Fruit fly (Drosophila melanogaster) whole organism, embryonic: ENCODE data around the gene klg.
A peak's percentile ranks its signal among the peaks of the same experiment; 100 is the strongest.

Source experiments
- Blimp-1 ChIP-seq: fragments of 200-800 bp; sonication (Bioruptor generic); optimal IDR thresholded peaks from 3 replicates; lab custom pipeline; 2018; ENCODE audit warnings: missing biosample characterization, missing genetic modification characterization, mild to moderate bottlenecking, moderate library complexity, missing genetic modification reagents
- CG10462 ChIP-seq: fragments of 200-800 bp; sonication (Bioruptor generic); optimal IDR thresholded peaks from 2 replicates; lab custom pipeline; 2016; ENCODE audit warnings: missing biosample characterization, missing genetic modification characterization
- CG11398 ChIP-seq: fragments of 200-800 bp; sonication (Bioruptor generic); optimal IDR thresholded peaks from 2 replicates; lab custom pipeline; 2016; ENCODE audit warnings: missing biosample characterization, missing genetic modification characterization
- CG12659 ChIP-seq: fragments of 200-800 bp; sonication (Bioruptor generic); optimal IDR thresholded peaks from 3 replicates; lab custom pipeline; 2017; ENCODE audit warnings: mild to moderate bottlenecking, missing biosample characterization, missing genetic modification reagents, missing genetic modification characterization
- CG13624 ChIP-seq: fragments of 200-800 bp; sonication (Bioruptor generic); optimal IDR thresholded peaks from 2 replicates; lab custom pipeline; 2016; ENCODE audit warnings: missing biosample characterization, missing genetic modification characterization
- CG13894 ChIP-seq: fragments of 200-800 bp; sonication (Bioruptor generic); optimal IDR thresholded peaks from 3 replicates; lab custom pipeline; 2018; ENCODE audit warnings: missing biosample characterization, mild to moderate bottlenecking, missing genetic modification characterization, moderate library complexity
- CG16815 ChIP-seq: fragments of 200-800 bp; sonication (Bioruptor generic); optimal IDR thresholded peaks from 3 replicates; lab custom pipeline; 2017; ENCODE audit warnings: missing biosample characterization, mild to moderate bottlenecking, missing genetic modification characterization
- CG17912 ChIP-seq: fragments of 200-800 bp; sonication (Bioruptor generic); optimal IDR thresholded peaks from 2 replicates; lab custom pipeline; 2018; ENCODE audit warnings: missing biosample characterization, mild to moderate bottlenecking, missing genetic modification characterization
- CG18599 ChIP-seq: fragments of 200-800 bp; sonication (Bioruptor generic); optimal IDR thresholded peaks from 3 replicates; lab custom pipeline; 2017; ENCODE audit warnings: missing biosample characterization, missing genetic modification characterization, mild to moderate bottlenecking, moderate library complexity, missing genetic modification reagents
- CG2889 ChIP-seq: fragments of 200-800 bp; sonication (Bioruptor generic); IDR thresholded peaks from 3 replicates; pipeline ENCODE4 v1.3.6; 2022; ENCODE audit warnings: missing biosample characterization, missing genetic modification characterization
- CG3838 ChIP-seq: fragments of 200-800 bp; sonication (Bioruptor generic); optimal IDR thresholded peaks from 3 replicates; lab custom pipeline; 2016; ENCODE audit warnings: missing biosample characterization, missing genetic modification characterization
- CG4360 ChIP-seq: fragments of 200-800 bp; sonication (Bioruptor generic); IDR thresholded peaks from 2 replicates; pipeline ENCODE4 v1.3.6; 2022; ENCODE audit warnings: missing biosample characterization, missing genetic modification characterization
- CG4404 ChIP-seq: fragments of 200-800 bp; sonication (Bioruptor generic); IDR thresholded peaks from 2 replicates; pipeline ENCODE4 v1.3.6; 2022; ENCODE audit warnings: missing biosample characterization, missing genetic modification characterization
- CG5245 ChIP-seq: fragments of 200-800 bp; sonication (Bioruptor generic); optimal IDR thresholded peaks from 3 replicates; lab custom pipeline; 2016; ENCODE audit warnings: missing biosample characterization, missing genetic modification characterization
- CG7786 ChIP-seq: fragments of 200-800 bp; sonication (Bioruptor generic); optimal IDR thresholded peaks from 2 replicates; lab custom pipeline; 2016; ENCODE audit warnings: missing biosample characterization, missing genetic modification characterization
- CG7839 ChIP-seq: fragments of 200-800 bp; sonication (Bioruptor generic); optimal IDR thresholded peaks from 3 replicates; lab custom pipeline; 2018; ENCODE audit warnings: missing biosample characterization, mild to moderate bottlenecking, missing genetic modification characterization, moderate library complexity
- CG9437 ChIP-seq: fragments of 200-800 bp; sonication (Bioruptor generic); optimal IDR thresholded peaks from 2 replicates; lab custom pipeline; 2018; ENCODE audit warnings: missing biosample characterization, mild to moderate bottlenecking, missing genetic modification characterization
- CG9609 ChIP-seq: fragments of 200-800 bp; sonication (Bioruptor generic); optimal IDR thresholded peaks from 3 replicates; lab custom pipeline; 2016; ENCODE audit warnings: missing biosample characterization, missing genetic modification characterization
- CG9876 ChIP-seq: fragments of 200-800 bp; sonication (Bioruptor generic); optimal IDR thresholded peaks from 2 replicates; lab custom pipeline; 2016; ENCODE audit warnings: missing biosample characterization, missing genetic modification characterization
- CTCF ChIP-seq: fragments of 200-800 bp; sonication (Bioruptor generic); optimal IDR thresholded peaks from 2 replicates; lab custom pipeline; 2017; ENCODE audit warnings: missing biosample characterization, mild to moderate bottlenecking, missing genetic modification characterization, moderate library complexity
- D19A ChIP-seq: fragments of 200-800 bp; optimal IDR thresholded peaks from 3 replicates; lab custom pipeline; 2019; ENCODE audit warnings: missing biosample characterization, mild to moderate bottlenecking, missing genetic modification characterization, moderate library complexity
- Deaf1 ChIP-seq: fragments of 200-800 bp; optimal IDR thresholded peaks from 3 replicates; lab custom pipeline; 2019; ENCODE audit warnings: missing biosample characterization, mild to moderate bottlenecking, missing genetic modification characterization, moderate library complexity
- Doc3 ChIP-seq: fragments of 200-800 bp; sonication (Bioruptor generic); IDR thresholded peaks from 3 replicates; pipeline ENCODE4 v1.3.6; 2022; ENCODE audit warnings: missing biosample characterization, missing genetic modification characterization; ENCODE audit not compliant: partially characterized antibody
- Dp ChIP-seq: fragments of 200-800 bp; sonication (Bioruptor generic); optimal IDR thresholded peaks from 2 replicates; lab custom pipeline; 2018; ENCODE audit warnings: missing biosample characterization, mild to moderate bottlenecking, missing genetic modification characterization, moderate library complexity
- Dref ChIP-seq: fragments of 200-800 bp; sonication (Bioruptor generic); IDR thresholded peaks from 2 replicates; pipeline ENCODE4 v1.3.6; 2022; ENCODE audit warnings: missing biosample characterization, missing genetic modification characterization
- Drgx ChIP-seq: fragments of 200-800 bp; sonication (Bioruptor generic); IDR thresholded peaks from 2 replicates; pipeline ENCODE4 v1.3.6; 2022; ENCODE audit warnings: missing biosample characterization, missing genetic modification characterization
- Fer3 ChIP-seq: fragments of 200-800 bp; sonication (Bioruptor generic); optimal IDR thresholded peaks from 2 replicates; lab custom pipeline; 2018; ENCODE audit warnings: missing biosample characterization, mild to moderate bottlenecking, missing genetic modification characterization, moderate library complexity
- HHEX ChIP-seq: fragments of 200-800 bp; sonication (Bioruptor generic); optimal IDR thresholded peaks from 3 replicates; lab custom pipeline; 2017; ENCODE audit warnings: missing biosample characterization, mild to moderate bottlenecking, missing genetic modification characterization, missing genetic modification reagents
- Hr3 ChIP-seq: fragments of 200-800 bp; sonication (Bioruptor generic); optimal IDR thresholded peaks from 3 replicates; lab custom pipeline; 2016; ENCODE audit warnings: missing biosample characterization, missing genetic modification characterization
- Hr39 ChIP-seq: fragments of >200 bp; optimal IDR thresholded peaks from 2 replicates; lab custom pipeline; 2017
- Hsf ChIP-seq: fragments of 200-800 bp; sonication (Bioruptor generic); optimal IDR thresholded peaks from 3 replicates; lab custom pipeline; 2016; ENCODE audit warnings: missing biosample characterization, missing genetic modification characterization
- NC2α ChIP-seq: fragments of 200-800 bp; sonication (Bioruptor generic); optimal IDR thresholded peaks from 2 replicates; lab custom pipeline; 2016; ENCODE audit warnings: missing biosample characterization, missing genetic modification characterization
- NFAT ChIP-seq: fragments of 200-800 bp; sonication (Bioruptor generic); IDR thresholded peaks from 2 replicates; pipeline ENCODE4 v1.3.6; 2022; ENCODE audit warnings: missing biosample characterization, missing genetic modification characterization
- Nf-YC ChIP-seq: fragments of 200-800 bp; optimal IDR thresholded peaks from 3 replicates; lab custom pipeline; 2019; ENCODE audit warnings: missing biosample characterization, mild to moderate bottlenecking, missing genetic modification characterization, moderate library complexity
- Pdp1 ChIP-seq, 2 experiments: fragments of 200-800 bp; sonication (Bioruptor generic); optimal IDR thresholded peaks; 3 replicates each; lab custom pipeline; 2016; ENCODE audit warnings: missing biosample characterization in 2 of 2, missing genetic modification characterization in 2 of 2, mild to moderate bottlenecking in 1 of 2, moderate library complexity in 1 of 2
- ab ChIP-seq: fragments of 200-800 bp; sonication (Bioruptor generic); optimal IDR thresholded peaks from 2 replicates; lab custom pipeline; 2016; ENCODE audit warnings: missing biosample characterization, missing genetic modification characterization
- amos ChIP-seq: fragments of 200-800 bp; sonication (Bioruptor generic); IDR thresholded peaks from 2 replicates; pipeline ENCODE4 v1.3.6; 2022; ENCODE audit warnings: missing biosample characterization, missing genetic modification characterization; ENCODE audit not compliant: partially characterized antibody
- ci ChIP-seq: fragments of 200-800 bp; sonication (Bioruptor generic); IDR thresholded peaks from 3 replicates; pipeline ENCODE4 v1.3.6; 2022; ENCODE audit warnings: missing biosample characterization, missing genetic modification characterization
- dimm ChIP-seq: fragments of 200-800 bp; sonication (Bioruptor generic); IDR thresholded peaks from 2 replicates; pipeline ENCODE4 v1.3.6; 2022; ENCODE audit warnings: missing biosample characterization, missing genetic modification characterization
- ewg ChIP-seq: fragments of 200-800 bp; sonication (Bioruptor generic); optimal IDR thresholded peaks from 3 replicates; lab custom pipeline; 2017; ENCODE audit warnings: mild to moderate bottlenecking, missing biosample characterization, missing genetic modification reagents, missing genetic modification characterization
- fd64A ChIP-seq: fragments of 200-800 bp; sonication (Bioruptor generic); optimal IDR thresholded peaks from 3 replicates; lab custom pipeline; 2018; ENCODE audit warnings: missing biosample characterization, mild to moderate bottlenecking, missing genetic modification characterization
- gcm ChIP-seq: fragments of 200-800 bp; sonication (Bioruptor generic); optimal IDR thresholded peaks from 2 replicates; lab custom pipeline; 2019; ENCODE audit warnings: missing biosample characterization, mild to moderate bottlenecking, missing genetic modification characterization, moderate library complexity
- gsb-n ChIP-seq: fragments of 200-800 bp; sonication (Bioruptor generic); optimal IDR thresholded peaks from 3 replicates; lab custom pipeline; 2018; ENCODE audit warnings: missing biosample characterization, mild to moderate bottlenecking, missing genetic modification characterization
- kah ChIP-seq: fragments of 200-800 bp; sonication (Bioruptor generic); optimal IDR thresholded peaks from 2 replicates; lab custom pipeline; 2018; ENCODE audit warnings: missing biosample characterization, mild to moderate bottlenecking, missing genetic modification characterization
- mld ChIP-seq: fragments of 200-800 bp; sonication (Bioruptor generic); IDR thresholded peaks from 3 replicates; pipeline ENCODE4 v1.3.6; 2022; ENCODE audit warnings: missing biosample characterization, missing genetic modification characterization; ENCODE audit not compliant: partially characterized antibody
- nau ChIP-seq: fragments of 200-800 bp; sonication (Bioruptor generic); optimal IDR thresholded peaks from 3 replicates; lab custom pipeline; 2017; ENCODE audit warnings: missing biosample characterization, mild to moderate bottlenecking, missing genetic modification characterization, missing genetic modification reagents
- org-1 ChIP-seq: fragments of 200-800 bp; sonication (Bioruptor generic); optimal IDR thresholded peaks from 2 replicates; lab custom pipeline; 2017; ENCODE audit warnings: missing biosample characterization, missing genetic modification characterization
- rib ChIP-seq: fragments of 200-800 bp; sonication (Bioruptor generic); IDR thresholded peaks from 2 replicates; pipeline ENCODE4 v1.3.6; 2022; ENCODE audit warnings: missing biosample characterization, missing genetic modification characterization
- row ChIP-seq: fragments of 200-800 bp; sonication (Bioruptor generic); IDR thresholded peaks from 3 replicates; pipeline ENCODE4 v1.3.6; 2022; ENCODE audit warnings: missing biosample characterization, missing genetic modification characterization
- sc ChIP-seq, 3 experiments: fragments of >200 bp in 2 of 3; fragments of 200-800 bp in 1 of 3; sonication (Bioruptor generic) in 1 of 3; optimal IDR thresholded peaks; 2 replicates in 2 of 3; 3 replicates in 1 of 3; lab custom pipeline; 2017; ENCODE audit warnings: mild to moderate bottlenecking in 1 of 3, missing biosample characterization in 1 of 3, missing genetic modification characterization in 1 of 3, missing genetic modification reagents in 1 of 3
- tll ChIP-seq, 2 experiments: fragments of 200-800 bp in 1 of 2; fragments of >200 bp in 1 of 2; sonication (Bioruptor generic) in 1 of 2; optimal IDR thresholded peaks; 2 replicates each; lab custom pipeline; 2017 to 2019; ENCODE audit warnings: missing biosample characterization in 2 of 2, missing genetic modification characterization in 2 of 2, mild to moderate bottlenecking in 1 of 2, moderate library complexity in 1 of 2
- usp ChIP-seq: fragments of >200 bp; optimal IDR thresholded peaks from 2 replicates; lab custom pipeline; 2017; ENCODE audit warnings: missing biosample characterization, missing genetic modification characterization

klg gene

DNA sequence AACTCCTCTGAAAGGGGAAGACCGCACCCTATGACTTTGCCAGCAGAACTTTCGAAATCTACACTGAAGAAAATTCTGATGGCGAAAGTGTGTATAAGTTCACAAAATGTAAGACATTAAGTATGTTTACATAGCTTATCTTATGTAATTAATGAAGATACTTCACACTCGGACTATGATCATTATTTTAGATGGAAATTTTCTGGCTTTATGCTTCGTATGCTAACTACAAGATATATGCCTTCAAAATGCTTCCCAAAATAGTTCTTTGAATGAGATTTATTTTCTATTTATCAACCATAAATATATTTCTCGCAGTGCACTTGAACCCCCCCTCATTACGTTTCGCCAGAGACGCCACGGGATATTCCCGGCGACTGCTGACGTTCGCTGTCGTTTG is 20.7 kb upstream of the klg start (continued):
- peak; percentile 50 for TF ChIP-seq CG16815 (GFP tag; lab: Kevin White, UChicago)
- no peak for TF ChIP-seq CG2889 (GFP tag; lab: Robert Waterston, UW)
- no peak for TF ChIP-seq CG13894 (tag; lab: Kevin White, UChicago)
- no peak for TF ChIP-seq NFAT (GFP tag; lab: Robert Waterston, UW)
- TF ChIP-seq CG9609: no peak
- TF ChIP-seq Hr3: peak; percentile 15
- peak; percentile 59 for TF ChIP-seq Blimp-1 (GFP tag; lab: Kevin White, UChicago)
- TF ChIP-seq gsb-n: no peak
- TF ChIP-seq CG17912: no peak
- peak; percentile 38 for TF ChIP-seq ewg (GFP tag; lab: Kevin White, UChicago)
- no peak for TF ChIP-seq Hr39 (lab: Kevin White, UChicago)
- TF ChIP-seq Dref (GFP tag; lab: Robert Waterston, UW): no peak
- TF ChIP-seq HHEX (GFP tag; lab: Kevin White, UChicago): peak; percentile 40
- no peak for TF ChIP-seq nau (GFP tag; lab: Kevin White, UChicago)
- TF ChIP-seq CG13624 (GFP tag; lab: Kevin White, UChicago): no peak
- peak; percentile 38 for TF ChIP-seq CG12659 (GFP tag; lab: Kevin White, UChicago)
- TF ChIP-seq sc (optimal IDR thresholded peaks at IDR 0.05; lab: Kevin White, UChicago): no peak
- TF ChIP-seq sc (GFP tag; optimal IDR thresholded peaks at IDR 0.05; lab: Kevin White, UChicago): peak; percentile 35
- no peak for TF ChIP-seq CG9876
- no peak for TF ChIP-seq gcm (GFP tag; lab: Kevin White, UChicago)
- TF ChIP-seq CG7839 (tag; lab: Kevin White, UChicago): peak; percentile 72
- peak; percentile 52 for TF ChIP-seq D19A (tag; lab: Kevin White, UChicago)
- TF ChIP-seq amos (GFP tag; lab: Robert Waterston, UW): no peak
- no peak for TF ChIP-seq CG10462 (GFP tag; lab: Kevin White, UChicago)
- no peak for TF ChIP-seq Drgx (GFP tag; lab: Robert Waterston, UW)
- no peak for TF ChIP-seq ab
- no peak for TF ChIP-seq fd64A
- no peak for TF ChIP-seq Doc3 (GFP tag; lab: Robert Waterston, UW)
- no peak for TF ChIP-seq CG7786 (GFP tag; lab: Kevin White, UChicago)
- TF ChIP-seq ci (GFP tag; lab: Robert Waterston, UW): 0 out of 3 replicates have a peak, but pooled peaks have one; percentile 10
- no peak for TF ChIP-seq Pdp1 (GFP tag; optimal IDR thresholded peaks at IDR 0.05; lab: Kevin White, UChicago)
- peak; percentile 60 for TF ChIP-seq CG18599 (GFP tag; lab: Kevin White, UChicago)
- TF ChIP-seq Fer3 (tag; lab: Kevin White, UChicago): peak; percentile 5
- no peak for TF ChIP-seq usp
- TF ChIP-seq CG5245 (GFP tag; lab: Kevin White, UChicago): no peak
- no peak for TF ChIP-seq CG4404
- TF ChIP-seq row (GFP tag; lab: Robert Waterston, UW): peak; percentile 54
- peak; percentile 31 for TF ChIP-seq org-1 (GFP tag; lab: Kevin White, UChicago)
- no peak for TF ChIP-seq CG11398 (GFP tag; lab: Kevin White, UChicago)
- no peak for TF ChIP-seq tll (GFP tag; optimal IDR thresholded peaks at IDR 0.05; lab: Kevin White, UChicago)
- TF ChIP-seq Dp: no peak
- no peak for TF ChIP-seq dimm (GFP tag; lab: Robert Waterston, UW)
- TF ChIP-seq CG4360 (GFP tag; lab: Robert Waterston, UW): no peak
- no peak for TF ChIP-seq CG3838 (GFP tag; lab: Kevin White, UChicago)
- TF ChIP-seq NC2α (GFP tag; lab: Kevin White, UChicago): no peak
- TF ChIP-seq mld (GFP tag; lab: Robert Waterston, UW): no peak
- TF ChIP-seq CTCF (GFP tag; lab: Kevin White, UChicago): no peak
- TF ChIP-seq kah (GFP tag; lab: Kevin White, UChicago): no peak
- peak; percentile 42 for TF ChIP-seq CG9437 (GFP tag; lab: Kevin White, UChicago)
- TF ChIP-seq Hsf: peak; percentile 9
- TF ChIP-seq rib (GFP tag; lab: Robert Waterston, UW): no peak
- no peak for TF ChIP-seq Nf-YC (tag; lab: Kevin White, UChicago)
- peak; percentile 20 for TF ChIP-seq Deaf1
